Fruit fly (Drosophila melanogaster) whole organism, embryonic: Measurements from ENCODE around the gene Mbs.

Experiments
- Aef1 ChIP-seq: fragments of 200-800 bp; sonication (Bioruptor generic); IDR thresholded peaks from 3 replicates; pipeline ENCODE4 v1.3.6; 2022; ENCODE audit warnings: missing biosample characterization, missing genetic modification characterization
- Blimp-1 ChIP-seq: fragments of 200-800 bp; sonication (Bioruptor generic); optimal IDR thresholded peaks from 3 replicates; lab custom pipeline; 2018; ENCODE audit warnings: missing biosample characterization, missing genetic modification characterization, mild to moderate bottlenecking, moderate library complexity, missing genetic modification reagents
- CG10209 ChIP-seq: fragments of 200-800 bp; sonication (Bioruptor generic); optimal IDR thresholded peaks from 3 replicates; lab custom pipeline; 2017; ENCODE audit warnings: missing biosample characterization, mild to moderate bottlenecking, missing genetic modification characterization, missing genetic modification reagents
- CG10543 ChIP-seq: fragments of 200-800 bp; sonication (Bioruptor generic); optimal IDR thresholded peaks from 3 replicates; lab custom pipeline; 2017; ENCODE audit warnings: missing biosample characterization, mild to moderate bottlenecking, missing genetic modification characterization, moderate library complexity
- CG10565 ChIP-seq: fragments of 200-800 bp; sonication (Bioruptor generic); optimal IDR thresholded peaks from 3 replicates; lab custom pipeline; 2016; ENCODE audit warnings: missing biosample characterization, mild to moderate bottlenecking, missing genetic modification characterization
- CG11723 ChIP-seq: fragments of 200-800 bp; sonication (Bioruptor generic); optimal IDR thresholded peaks from 2 replicates; lab custom pipeline; 2017; ENCODE audit warnings: missing biosample characterization, mild to moderate bottlenecking, missing genetic modification characterization
- CG12769 ChIP-seq: fragments of 200-800 bp; sonication (Bioruptor generic); optimal IDR thresholded peaks from 2 replicates; lab custom pipeline; 2019; ENCODE audit warnings: missing biosample characterization, mild to moderate bottlenecking, missing genetic modification characterization, moderate library complexity
- CG13287 ChIP-seq: fragments of 200-800 bp; sonication (Bioruptor generic); IDR thresholded peaks from 2 replicates; pipeline ENCODE4 v1.3.6; 2022; ENCODE audit warnings: missing biosample characterization, missing genetic modification characterization; ENCODE audit not compliant: partially characterized antibody
- CG14667 ChIP-seq: fragments of 200-800 bp; sonication (Bioruptor generic); IDR thresholded peaks from 2 replicates; pipeline ENCODE4 v1.3.6; 2022; ENCODE audit warnings: missing biosample characterization, missing genetic modification characterization
- CG15011 ChIP-seq: fragments of 200-800 bp; sonication (Bioruptor generic); optimal IDR thresholded peaks from 3 replicates; lab custom pipeline; 2018; ENCODE audit warnings: missing biosample characterization, mild to moderate bottlenecking, missing genetic modification characterization
- CG3065 ChIP-seq: fragments of 200-800 bp; sonication (Bioruptor generic); optimal IDR thresholded peaks from 2 replicates; lab custom pipeline; 2016; ENCODE audit warnings: missing biosample characterization, missing genetic modification characterization
- CG3407 ChIP-seq: fragments of 200-800 bp; sonication (Bioruptor generic); optimal IDR thresholded peaks from 2 replicates; lab custom pipeline; 2018; ENCODE audit warnings: missing biosample characterization, mild to moderate bottlenecking, missing genetic modification characterization
- CG4424 ChIP-seq: fragments of 200-800 bp; sonication (Bioruptor generic); optimal IDR thresholded peaks from 3 replicates; lab custom pipeline; 2016; ENCODE audit warnings: missing biosample characterization, missing genetic modification characterization
- CG7786 ChIP-seq: fragments of 200-800 bp; sonication (Bioruptor generic); optimal IDR thresholded peaks from 2 replicates; lab custom pipeline; 2016; ENCODE audit warnings: missing biosample characterization, missing genetic modification characterization
- CG8290 ChIP-seq, 3 experiments: fragments of 200-800 bp; sonication (Bioruptor generic); optimal IDR thresholded peaks; 2 replicates each; lab custom pipeline; 2016 to 2019; ENCODE audit warnings: missing biosample characterization in 3 of 3, missing genetic modification characterization in 3 of 3, mild to moderate bottlenecking in 2 of 3, moderate library complexity in 1 of 3
- D19A ChIP-seq: fragments of 200-800 bp; optimal IDR thresholded peaks from 3 replicates; lab custom pipeline; 2019; ENCODE audit warnings: missing biosample characterization, mild to moderate bottlenecking, missing genetic modification characterization, moderate library complexity
- Elba2 ChIP-seq: fragments of 200-800 bp; sonication (Bioruptor generic); optimal IDR thresholded peaks from 3 replicates; lab custom pipeline; 2016; ENCODE audit warnings: missing biosample characterization, missing genetic modification characterization
- Fer2 ChIP-seq: fragments of 200-800 bp; sonication (Bioruptor generic); optimal IDR thresholded peaks from 2 replicates; lab custom pipeline; 2018; ENCODE audit warnings: missing biosample characterization, mild to moderate bottlenecking, missing genetic modification characterization, moderate library complexity
- H15 ChIP-seq: fragments of 200-800 bp; sonication (Bioruptor generic); IDR thresholded peaks from 3 replicates; pipeline ENCODE4 v1.3.6; 2022; ENCODE audit warnings: missing biosample characterization, missing genetic modification characterization
- Kr ChIP-seq: fragments of 200-800 bp; sonication (Bioruptor generic); optimal IDR thresholded peaks from 2 replicates; lab custom pipeline; 2017; ENCODE audit warnings: missing biosample characterization, mild to moderate bottlenecking, missing genetic modification characterization
- MTF-1 ChIP-seq: fragments of 200-800 bp; sonication (Bioruptor generic); optimal IDR thresholded peaks from 2 replicates; lab custom pipeline; 2018; ENCODE audit warnings: missing biosample characterization, mild to moderate bottlenecking, missing genetic modification characterization, borderline replicate concordance
- Neu2 ChIP-seq: fragments of 200-800 bp; sonication (Bioruptor generic); optimal IDR thresholded peaks from 3 replicates; lab custom pipeline; 2016; ENCODE audit warnings: missing biosample characterization, missing genetic modification characterization, borderline replicate concordance
- Nf-YB ChIP-seq: fragments of 200-800 bp; sonication (Bioruptor generic); optimal IDR thresholded peaks from 3 replicates; lab custom pipeline; 2019; ENCODE audit warnings: missing biosample characterization, mild to moderate bottlenecking, missing genetic modification characterization, moderate library complexity
- Opbp ChIP-seq: fragments of 200-800 bp; sonication (Bioruptor generic); IDR thresholded peaks from 3 replicates; pipeline ENCODE4 v1.3.6; 2022; ENCODE audit warnings: missing biosample characterization, missing genetic modification characterization; ENCODE audit not compliant: partially characterized antibody
- Sry-β ChIP-seq: fragments of 200-800 bp; sonication (Bioruptor generic); optimal IDR thresholded peaks from 2 replicates; lab custom pipeline; 2018; ENCODE audit warnings: missing biosample characterization, mild to moderate bottlenecking, missing genetic modification characterization, moderate library complexity
- Vsx1 ChIP-seq: fragments of 200-800 bp; sonication (Bioruptor generic); optimal IDR thresholded peaks from 2 replicates; lab custom pipeline; 2017; ENCODE audit warnings: missing biosample characterization, mild to moderate bottlenecking, missing genetic modification characterization, missing genetic modification reagents
- bigmax ChIP-seq: fragments of 200-800 bp; sonication (Bioruptor generic); optimal IDR thresholded peaks from 2 replicates; lab custom pipeline; 2018; ENCODE audit warnings: missing biosample characterization, mild to moderate bottlenecking, missing genetic modification characterization
- chinmo ChIP-seq: fragments of 200-800 bp; sonication (Bioruptor generic); IDR thresholded peaks from 4 replicates; pipeline ENCODE4 v1.3.6; 2022; ENCODE audit warnings: missing biosample characterization, missing genetic modification characterization; ENCODE audit not compliant: partially characterized antibody
- corto ChIP-seq: fragments of 200-800 bp; sonication (Bioruptor generic); optimal IDR thresholded peaks from 2 replicates; lab custom pipeline; 2016; ENCODE audit warnings: missing biosample characterization, mild to moderate bottlenecking, missing genetic modification characterization, moderate library complexity
- crc ChIP-seq: fragments of 200-800 bp; sonication (Bioruptor generic); optimal IDR thresholded peaks from 2 replicates; lab custom pipeline; 2016; ENCODE audit warnings: missing biosample characterization, missing genetic modification characterization
- cwo ChIP-seq: fragments of 200-800 bp; sonication (Bioruptor generic); optimal IDR thresholded peaks from 3 replicates; lab custom pipeline; 2017; ENCODE audit warnings: missing biosample characterization, missing genetic modification characterization, mild to moderate bottlenecking, moderate library complexity, missing genetic modification reagents
- da ChIP-seq: fragments of 200-800 bp; sonication (Bioruptor generic); optimal IDR thresholded peaks from 2 replicates; lab custom pipeline; 2016; ENCODE audit warnings: missing biosample characterization, missing genetic modification characterization
- fd102C ChIP-seq: fragments of 200-800 bp; sonication (Bioruptor generic); optimal IDR thresholded peaks from 2 replicates; lab custom pipeline; 2018; ENCODE audit warnings: missing biosample characterization, mild to moderate bottlenecking, missing genetic modification characterization, moderate library complexity
- insv ChIP-seq, 2 experiments: fragments of 200-800 bp; sonication (Bioruptor generic); optimal IDR thresholded peaks; 3 replicates each; lab custom pipeline; 2016 to 2018; ENCODE audit warnings: missing biosample characterization in 2 of 2, missing genetic modification characterization in 2 of 2
- kni ChIP-seq: fragments of 200-800 bp; sonication (Bioruptor generic); optimal IDR thresholded peaks from 3 replicates; lab custom pipeline; 2017; ENCODE audit warnings: mild to moderate bottlenecking, missing biosample characterization, missing genetic modification reagents, missing genetic modification characterization
- mld ChIP-seq: fragments of 200-800 bp; sonication (Bioruptor generic); IDR thresholded peaks from 3 replicates; pipeline ENCODE4 v1.3.6; 2022; ENCODE audit warnings: missing biosample characterization, missing genetic modification characterization; ENCODE audit not compliant: partially characterized antibody
- pfk ChIP-seq: fragments of 200-800 bp; sonication (Bioruptor generic); optimal IDR thresholded peaks from 2 replicates; lab custom pipeline; 2018; ENCODE audit warnings: missing biosample characterization, mild to moderate bottlenecking, missing genetic modification characterization, moderate library complexity
- sd ChIP-seq: fragments of 200-800 bp; sonication (Bioruptor generic); optimal IDR thresholded peaks from 3 replicates; lab custom pipeline; 2018; ENCODE audit warnings: missing biosample characterization, mild to moderate bottlenecking, missing genetic modification characterization, moderate library complexity
- trh ChIP-seq: fragments of 200-800 bp; sonication (Bioruptor generic); optimal IDR thresholded peaks from 2 replicates; lab custom pipeline; 2016; ENCODE audit warnings: missing biosample characterization, missing genetic modification characterization
- twi ChIP-seq: fragments of 200-800 bp; optimal IDR thresholded peaks from 2 replicates; lab custom pipeline; 2019; ENCODE audit warnings: missing biosample characterization, mild to moderate bottlenecking, missing genetic modification characterization, moderate library complexity
- vvl ChIP-seq: fragments of 200-800 bp; sonication (Bioruptor generic); IDR thresholded peaks from 2 replicates; pipeline ENCODE4 v1.3.6; 2022; ENCODE audit warnings: missing biosample characterization, missing genetic modification characterization
- z ChIP-seq: fragments of 200-800 bp; sonication (Bioruptor generic); IDR thresholded peaks from 3 replicates; pipeline ENCODE4 v1.3.6; 2022; ENCODE audit warnings: missing biosample characterization, missing genetic modification characterization

Gene Mbs

dm6 chr3L:16041260-16042079, 10.3 kb upstream of the Mbs start (continued):
- TF ChIP-seq mld (0 out of 3 replicates have a peak, but pooled peaks have one; percentile 53), Opbp (GFP tag; lab: Robert Waterston, UW) (0 out of 3 replicates have a peak, but pooled peaks have one; percentile 27), Kr (GFP tag; lab: Kevin White, UChicago) (no peak)

DNA sequence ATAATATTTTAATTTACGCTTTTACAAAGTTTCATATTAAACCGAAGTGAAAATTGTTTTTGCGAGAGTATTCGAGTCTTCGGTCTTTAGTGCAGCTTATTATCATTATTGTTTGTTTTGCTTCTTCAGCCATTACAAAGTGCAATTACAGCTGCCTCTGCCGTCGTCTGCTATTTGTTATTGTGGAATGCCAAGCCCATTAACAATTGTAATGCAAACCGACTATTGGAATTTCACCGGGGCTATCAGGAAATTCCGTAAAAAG, 9.7 kb upstream of the Mbs start:
- no peak for TF ChIP-seq cwo (GFP tag; lab: Kevin White, UChicago)
- no peak for TF ChIP-seq CG3407 (GFP tag; lab: Kevin White, UChicago)
- no peak for TF ChIP-seq MTF-1 (GFP tag; lab: Kevin White, UChicago)
- no peak for TF ChIP-seq trh (GFP tag; lab: Kevin White, UChicago)
- TF ChIP-seq D19A, result peak; percentile 54
- no peak for TF ChIP-seq Nf-YB (GFP tag; lab: Kevin White, UChicago)
- no peak for TF ChIP-seq Aef1 (GFP tag; lab: Robert Waterston, UW)

dm6 chr3L:16042640-16043039, 9.1 kb upstream of the Mbs start:
- TF ChIP-seq kni (GFP tag; lab: Kevin White, UChicago), result peak; percentile 4
- TF ChIP-seq CG11723 (GFP tag; lab: Kevin White, UChicago), result no peak
- peak; percentile 78; the same call in 3 of the 4 replicates for TF ChIP-seq chinmo
- peak; percentile 29 for TF ChIP-seq CG10543 (GFP tag; lab: Kevin White, UChicago)
- peak; percentile 47 for TF ChIP-seq CG12769 (tag; lab: Kevin White, UChicago)
- no peak for TF ChIP-seq CG10209
- no peak for TF ChIP-seq H15 (GFP tag; lab: Robert Waterston, UW)
- TF ChIP-seq CG3065 (GFP tag; lab: Kevin White, UChicago), result no peak
- 0 out of 3 replicates have a peak, but pooled peaks have one; percentile 26 for TF ChIP-seq Opbp (GFP tag; lab: Robert Waterston, UW)
- peak; percentile 21 for TF ChIP-seq Vsx1 (GFP tag; lab: Kevin White, UChicago)
- no peak for TF ChIP-seq CG8290 (GFP tag; optimal IDR thresholded peaks at IDR 0.05; lab: Kevin White, UChicago)
- TF ChIP-seq CG8290 (tag; optimal IDR thresholded peaks at IDR 0.05; lab: Kevin White, UChicago), result peak in 1 of 2 experiments; percentile 5
- peak; percentile 60; the same call in 1 of the 3 replicates for TF ChIP-seq z (GFP tag; lab: Robert Waterston, UW)
- no peak for TF ChIP-seq crc (GFP tag; lab: Kevin White, UChicago)
- no peak for TF ChIP-seq fd102C (GFP tag; lab: Kevin White, UChicago)
- TF ChIP-seq insv (GFP tag; optimal IDR thresholded peaks at IDR 0.05; lab: Kevin White, UChicago), result peak in 1 of 2 experiments; percentile 76
- peak; percentile 36 for TF ChIP-seq corto
- no peak for TF ChIP-seq Elba2 (GFP tag; lab: Kevin White, UChicago)
- peak; percentile 94 for TF ChIP-seq sd (tag; lab: Kevin White, UChicago)
- TF ChIP-seq, all 482 proteins: peak for 11

DNA sequence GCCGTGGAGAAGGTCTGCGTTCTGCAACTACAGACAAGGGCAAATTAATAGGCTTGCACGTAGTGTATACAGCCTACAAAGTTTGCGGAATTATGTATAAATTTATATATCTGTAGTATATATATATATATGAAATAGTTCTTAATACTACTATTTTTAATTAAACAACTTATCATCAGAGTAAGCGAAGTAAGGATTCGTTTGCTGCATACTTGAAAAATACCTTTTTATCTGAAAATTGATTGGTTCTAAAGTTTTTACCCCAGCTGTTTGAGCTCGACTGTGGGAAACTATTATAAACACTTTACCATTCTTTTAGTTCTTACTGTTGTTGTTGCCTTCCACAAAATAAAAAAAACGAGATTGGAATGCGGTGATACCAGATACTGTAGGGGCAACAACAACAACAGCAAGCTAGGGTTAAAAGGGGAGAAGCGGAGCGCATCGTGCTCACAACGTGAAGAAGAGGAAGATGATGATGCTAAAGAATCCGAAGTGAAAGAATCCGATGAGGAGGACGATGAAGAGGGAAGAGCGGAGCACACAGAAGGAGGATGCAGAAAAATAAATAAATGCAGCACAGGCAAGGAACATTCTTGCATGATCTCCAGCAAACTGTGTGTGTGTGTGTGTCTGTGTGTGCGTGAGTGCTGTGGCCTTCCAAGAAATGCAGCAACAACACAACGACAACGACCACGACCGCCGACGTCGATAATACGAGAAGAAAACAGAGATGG, 8.5 kb upstream of the Mbs start:
- no peak for TF ChIP-seq vvl (GFP tag; lab: Robert Waterston, UW)
- no peak for TF ChIP-seq Fer2 (tag; lab: Kevin White, UChicago)
- TF ChIP-seq Sry-β (GFP tag; lab: Kevin White, UChicago), result no peak
- TF ChIP-seq CG7786 (GFP tag; lab: Kevin White, UChicago), result no peak
- no peak for TF ChIP-seq bigmax (GFP tag; lab: Kevin White, UChicago)
- TF ChIP-seq CG14667 (GFP tag; lab: Robert Waterston, UW), result no peak
- no peak for TF ChIP-seq CG15011 (GFP tag; lab: Kevin White, UChicago)
- no peak for TF ChIP-seq pfk
- TF ChIP-seq CG10565 (GFP tag; lab: Kevin White, UChicago), result no peak
- no peak for TF ChIP-seq da (GFP tag; lab: Kevin White, UChicago)
- TF ChIP-seq Neu2 (GFP tag; lab: Kevin White, UChicago), result no peak
- no peak for TF ChIP-seq CG13287 (GFP tag; lab: Robert Waterston, UW)
- peak; percentile 43 for TF ChIP-seq twi (tag; lab: Kevin White, UChicago)
- peak; percentile 34 for TF ChIP-seq CG4424 (GFP tag; lab: Kevin White, UChicago)
- TF ChIP-seq Blimp-1 (GFP tag; lab: Kevin White, UChicago), result peak; percentile 70
